ENCODE assay signal across 1 fruit fly cellular context in genomic region chr3R:10884031-10884677, dm6.
TF ChIP-seq lines count a peak whose summit lies in the region.

No protein-coding gene starts in this region.

TF ChIP-seq in whole organism, embryonic, 481 proteins besides CTCF, POLR2A, EP300 and RAD21 (continued from another document):
- peak; percentile 62 for TF ChIP-seq CG30403 (GFP tag; optimal IDR thresholded peaks at IDR 0.05; lab: Kevin White, UChicago)
- TF ChIP-seq CG18262 (tag; optimal IDR thresholded peaks at IDR 0.05; lab: Kevin White, UChicago) = peak; percentile 64
- no peak for TF ChIP-seq Neu2 (GFP tag; optimal IDR thresholded peaks at IDR 0.05; lab: Kevin White, UChicago; ENCODE audit: borderline replicate concordance)
- TF ChIP-seq tap (tag; optimal IDR thresholded peaks at IDR 0.05; lab: Kevin White, UChicago) = peak; percentile 76
- TF ChIP-seq Stat92E (GFP tag; optimal IDR thresholded peaks at IDR 0.05; lab: Kevin White, UChicago) = no peak
- peak; percentile 51 for TF ChIP-seq CG10274 (GFP tag; optimal IDR thresholded peaks at IDR 0.05; lab: Kevin White, UChicago)
- no peak for TF ChIP-seq CG3065 (GFP tag; optimal IDR thresholded peaks at IDR 0.05; lab: Kevin White, UChicago)
- TF ChIP-seq CG6175 (GFP tag; IDR thresholded peaks at IDR 0.05; lab: Robert Waterston, UW) = peak; percentile 85
- peak; percentile 74 for TF ChIP-seq cwo (GFP tag; optimal IDR thresholded peaks at IDR 0.05; lab: Kevin White, UChicago)
- TF ChIP-seq Bgb (GFP tag; IDR thresholded peaks at IDR 0.05; lab: Robert Waterston, UW; ENCODE audit: partially characterized antibody) = no peak
- TF ChIP-seq Nf-YB (GFP tag; optimal IDR thresholded peaks at IDR 0.05; lab: Kevin White, UChicago) = peak; percentile 26
- no peak for TF ChIP-seq CG34224 (GFP tag; IDR thresholded peaks at IDR 0.05; lab: Robert Waterston, UW; ENCODE audit: partially characterized antibody)
- peak; percentile 88 for TF ChIP-seq CG11504 (tag; optimal IDR thresholded peaks at IDR 0.05; lab: Kevin White, UChicago)
- no peak for TF ChIP-seq oc (tag; optimal IDR thresholded peaks at IDR 0.05; lab: Kevin White, UChicago)
- no peak for TF ChIP-seq Dll (GFP tag; IDR thresholded peaks at IDR 0.05; lab: Robert Waterston, UW; ENCODE audit: partially characterized antibody)
- peak; percentile 83 for TF ChIP-seq H15 (GFP tag; IDR thresholded peaks at IDR 0.05; lab: Robert Waterston, UW)
- TF ChIP-seq CG7987 (GFP tag; optimal IDR thresholded peaks at IDR 0.05; lab: Kevin White, UChicago) = peak; percentile 53
- TF ChIP-seq CG8944 (GFP tag; optimal IDR thresholded peaks at IDR 0.05; lab: Kevin White, UChicago) = no peak
- no peak for TF ChIP-seq corto (GFP tag; optimal IDR thresholded peaks at IDR 0.05; lab: Kevin White, UChicago)
- TF ChIP-seq Kr (GFP tag; optimal IDR thresholded peaks at IDR 0.05; lab: Kevin White, UChicago) = no peak
- peak; percentile 13 for TF ChIP-seq pnt (GFP tag; optimal IDR thresholded peaks at IDR 0.05; lab: Kevin White, UChicago)
- TF ChIP-seq CG6854 (GFP tag; optimal IDR thresholded peaks at IDR 0.05; lab: Kevin White, UChicago) = peak; percentile 64
- no peak for TF ChIP-seq unc-4 (GFP tag; IDR thresholded peaks at IDR 0.05; lab: Robert Waterston, UW; ENCODE audit: partially characterized antibody)
- TF ChIP-seq CG10543 (GFP tag; optimal IDR thresholded peaks at IDR 0.05; lab: Kevin White, UChicago) = peak; percentile 23
- peak; percentile 65; the same call in 1 of the 3 replicates for TF ChIP-seq gce (GFP tag; IDR thresholded peaks at IDR 0.05; lab: Robert Waterston, UW)
- no peak for TF ChIP-seq CG10565 (GFP tag; optimal IDR thresholded peaks at IDR 0.05; lab: Kevin White, UChicago)
- peak; percentile 77 for TF ChIP-seq Hmr (GFP tag; optimal IDR thresholded peaks at IDR 0.05; lab: Kevin White, UChicago)
- TF ChIP-seq Max (GFP tag; optimal IDR thresholded peaks at IDR 0.05; lab: Kevin White, UChicago) = peak; percentile 22
- TF ChIP-seq slp2 (GFP tag; optimal IDR thresholded peaks at IDR 0.05; lab: Kevin White, UChicago) = no peak
- peak; percentile 53; the same call in 1 of the 3 replicates for TF ChIP-seq CG2889 (GFP tag; IDR thresholded peaks at IDR 0.05; lab: Robert Waterston, UW)
- TF ChIP-seq fd3F (GFP tag; optimal IDR thresholded peaks at IDR 0.05; lab: Kevin White, UChicago) = peak; percentile 63
- TF ChIP-seq amos (GFP tag; IDR thresholded peaks at IDR 0.05; lab: Robert Waterston, UW; ENCODE audit: partially characterized antibody) = no peak; the same call in 1 of the 2 replicates
- peak; percentile 88 for TF ChIP-seq Med (GFP tag; lab: Kevin White, UChicago)
- TF ChIP-seq HLH54F (GFP tag; optimal IDR thresholded peaks at IDR 0.05; lab: Kevin White, UChicago) = no peak
- peak; percentile 33 for TF ChIP-seq Ssrp (tag; optimal IDR thresholded peaks at IDR 0.05; lab: Kevin White, UChicago)
- TF ChIP-seq mirr (GFP tag; optimal IDR thresholded peaks at IDR 0.05; lab: Kevin White, UChicago) = peak; percentile 59
- TF ChIP-seq h (optimal IDR thresholded peaks at IDR 0.05; lab: Kevin White, UChicago) = no peak
- peak; percentile 88 for TF ChIP-seq CG17359 (tag; optimal IDR thresholded peaks at IDR 0.05; lab: Kevin White, UChicago)
- peak; percentile 15 for TF ChIP-seq Hsf (GFP tag; optimal IDR thresholded peaks at IDR 0.05; lab: Kevin White, UChicago)
- TF ChIP-seq gsb (GFP tag; IDR thresholded peaks at IDR 0.05; lab: Robert Waterston, UW) = peak; percentile 75
- TF ChIP-seq vfl (GFP tag; optimal IDR thresholded peaks at IDR 0.05; lab: Kevin White, UChicago) = no peak
- TF ChIP-seq CG17361 (GFP tag; IDR thresholded peaks at IDR 0.05; lab: Robert Waterston, UW) = peak; percentile 69
- TF ChIP-seq twi (tag; optimal IDR thresholded peaks at IDR 0.05; lab: Kevin White, UChicago) = peak; percentile 1
- TF ChIP-seq CG11085 (GFP tag; IDR thresholded peaks at IDR 0.05; lab: Robert Waterston, UW) = peak; percentile 73
- peak; percentile 60 for TF ChIP-seq CG4820 (GFP tag; optimal IDR thresholded peaks at IDR 0.05; lab: Kevin White, UChicago)
- TF ChIP-seq NC2β (GFP tag; optimal IDR thresholded peaks at IDR 0.05; lab: Kevin White, UChicago) = no peak
- TF ChIP-seq Lhr (GFP tag; optimal IDR thresholded peaks at IDR 0.05; lab: Kevin White, UChicago) = no peak
- peak; percentile 45; the same call in 1 of the 2 replicates for TF ChIP-seq CkIIα-i1 (GFP tag; IDR thresholded peaks at IDR 0.05; lab: Robert Waterston, UW)
- TF ChIP-seq CG12236 (GFP tag; optimal IDR thresholded peaks at IDR 0.05; lab: Kevin White, UChicago) = no peak
- TF ChIP-seq CG10366 (GFP tag; IDR thresholded peaks at IDR 0.05; lab: Robert Waterston, UW) = peak; percentile 67
- peak; percentile 51 for TF ChIP-seq sd (tag; optimal IDR thresholded peaks at IDR 0.05; lab: Kevin White, UChicago)
- peak; percentile 54 for TF ChIP-seq ap (GFP tag; IDR thresholded peaks at IDR 0.05; lab: Robert Waterston, UW)
- no peak for TF ChIP-seq CG10462 (GFP tag; optimal IDR thresholded peaks at IDR 0.05; lab: Kevin White, UChicago)
- TF ChIP-seq chn (GFP tag; optimal IDR thresholded peaks at IDR 0.05; lab: Kevin White, UChicago) = no peak
- peak; percentile 45 for TF ChIP-seq CG18764 (GFP tag; optimal IDR thresholded peaks at IDR 0.05; lab: Kevin White, UChicago)
- peak; percentile 44 for TF ChIP-seq ssp (GFP tag; IDR thresholded peaks at IDR 0.05; lab: Robert Waterston, UW)
- TF ChIP-seq lola (GFP tag; optimal IDR thresholded peaks at IDR 0.05; lab: Kevin White, UChicago) = no peak
- no peak for TF ChIP-seq CG3838 (GFP tag; optimal IDR thresholded peaks at IDR 0.05; lab: Kevin White, UChicago)
- TF ChIP-seq CG13775 (GFP tag; optimal IDR thresholded peaks at IDR 0.05; lab: Kevin White, UChicago) = peak; percentile 11
- TF ChIP-seq Chrac-16 (GFP tag; optimal IDR thresholded peaks at IDR 0.05; lab: Kevin White, UChicago) = no peak
- peak; percentile 75 for TF ChIP-seq CG2120 (GFP tag; optimal IDR thresholded peaks at IDR 0.05; lab: Kevin White, UChicago)
- no peak for TF ChIP-seq CG17612 (GFP tag; IDR thresholded peaks at IDR 0.05; lab: Robert Waterston, UW)
- no peak for TF ChIP-seq CG9797 (GFP tag; optimal IDR thresholded peaks at IDR 0.05; lab: Kevin White, UChicago)
- peak; percentile 42 for TF ChIP-seq az2 (GFP tag; optimal IDR thresholded peaks at IDR 0.05; lab: Kevin White, UChicago)
- peak; percentile 39 for TF ChIP-seq CG7928 (GFP tag; optimal IDR thresholded peaks at IDR 0.05; lab: Kevin White, UChicago)
- peak; percentile 66; the same call in 3 of the 4 replicates for TF ChIP-seq Gug (GFP tag; IDR thresholded peaks at IDR 0.05; lab: Robert Waterston, UW)
- peak; percentile 16 for TF ChIP-seq Hand (GFP tag; optimal IDR thresholded peaks at IDR 0.05; lab: Kevin White, UChicago)
- TF ChIP-seq CG6689 (GFP tag; IDR thresholded peaks at IDR 0.05; lab: Robert Waterston, UW) = peak; percentile 80
- TF ChIP-seq BEAF-32 (GFP tag; optimal IDR thresholded peaks at IDR 0.05; lab: Kevin White, UChicago) = no peak
- TF ChIP-seq CG11456 (GFP tag; IDR thresholded peaks at IDR 0.05; lab: Robert Waterston, UW) = peak; percentile 88
- peak; percentile 61 for TF ChIP-seq NfI (GFP tag; optimal IDR thresholded peaks at IDR 0.05; lab: Kevin White, UChicago)
